Worm (Caenorhabditis elegans) whole organism, L1 larva: ENCODE data around the gene C14B9.8.

ENCODE experiments used
- C34B4.2 ChIP-seq: sonication (generic microtip); optimal IDR thresholded peaks from 2 replicates; lab custom pipeline; 2017; ENCODE audit warnings: mild to moderate bottlenecking, missing genetic modification characterization, missing compliant biosample characterization
- Y116A8C.19 ChIP-seq: sonication (generic microtip); optimal IDR thresholded peaks from 2 replicates; lab custom pipeline; 2016; ENCODE audit warnings: missing compliant biosample characterization, missing genetic modification characterization, borderline replicate concordance
- aha-1 ChIP-seq: fragments of 150-350 bp; optimal IDR thresholded peaks from 2 replicates; lab custom pipeline; 2014; ENCODE audit warnings: missing biosample characterization, missing genetic modification characterization
- alr-1 ChIP-seq: fragments of 200-800 bp; sonication (Bioruptor generic); optimal IDR thresholded peaks from 2 replicates; lab custom pipeline; 2018; ENCODE audit warnings: borderline replicate concordance, mild to moderate bottlenecking, missing genetic modification characterization, missing compliant biosample characterization
- aly-2 ChIP-seq: fragments of 150-350 bp; optimal IDR thresholded peaks from 2 replicates; lab custom pipeline; 2014; ENCODE audit warnings: missing biosample characterization, missing genetic modification characterization
- ceh-63 ChIP-seq: fragments of 200-800 bp; sonication (Bioruptor generic); optimal IDR thresholded peaks from 2 replicates; lab custom pipeline; 2018; ENCODE audit warnings: mild to moderate bottlenecking, missing genetic modification characterization, missing compliant biosample characterization
- ceh-8 ChIP-seq: fragments of 200-800 bp; sonication (Bioruptor generic); optimal IDR thresholded peaks from 2 replicates; lab custom pipeline; 2018; ENCODE audit warnings: mild to moderate bottlenecking, missing genetic modification characterization, moderate library complexity, missing compliant biosample characterization
- ceh-90 ChIP-seq: sonication (generic microtip); optimal IDR thresholded peaks from 2 replicates; lab custom pipeline; 2016; ENCODE audit warnings: missing genetic modification characterization, missing compliant biosample characterization
- ces-1 ChIP-seq: fragments of 150-350 bp; optimal IDR thresholded peaks from 2 replicates; lab custom pipeline; 2014; ENCODE audit warnings: missing biosample characterization, missing genetic modification reagents, missing genetic modification characterization
- dpl-1 ChIP-seq, 3 experiments: fragments of 150-350 bp in 2 of 3; sonication (generic microtip) in 1 of 3; optimal IDR thresholded peaks; 2 replicates each; lab custom pipeline; 2014 to 2017; ENCODE audit warnings: missing biosample characterization in 3 of 3, missing genetic modification characterization in 3 of 3, missing genetic modification reagents in 3 of 3
- efl-3 ChIP-seq: fragments of 200-800 bp; sonication (Bioruptor generic); optimal IDR thresholded peaks from 2 replicates; lab custom pipeline; 2018; ENCODE audit warnings: mild to moderate bottlenecking, missing genetic modification characterization, missing compliant biosample characterization
- egl-13 ChIP-seq: sonication (generic microtip); optimal IDR thresholded peaks from 2 replicates; lab custom pipeline; 2016; ENCODE audit warnings: missing genotype, missing genetic modification reagents, missing genetic modification characterization, missing compliant biosample characterization
- elt-2 ChIP-seq: sonication (generic microtip); optimal IDR thresholded peaks from 2 replicates; lab custom pipeline; 2016; ENCODE audit warnings: missing genetic modification characterization, mild to moderate bottlenecking, inconsistent platforms, missing compliant biosample characterization, missing genetic modification reagents
- elt-3 ChIP-seq, 6 experiments: fragments of 150-350 bp in 1 of 6; sonication (generic microtip); optimal IDR thresholded peaks; 2 replicates each; lab custom pipeline; 2017 to 2018; ENCODE audit warnings: missing biosample characterization in 6 of 6, missing genetic modification characterization in 6 of 6, inconsistent platforms in 1 of 6
- fkh-4 ChIP-seq: sonication (generic microtip); optimal IDR thresholded peaks from 2 replicates; lab custom pipeline; 2016; ENCODE audit warnings: missing compliant biosample characterization, missing genetic modification characterization, borderline replicate concordance
- fos-1 ChIP-seq: fragments of 150-350 bp; optimal IDR thresholded peaks from 2 replicates; lab custom pipeline; 2014; ENCODE audit warnings: missing biosample characterization, missing genetic modification characterization
- grh-1 ChIP-seq: fragments of 200-800 bp; sonication (Bioruptor generic); IDR thresholded peaks from 2 replicates; pipeline ENCODE4 v1.3.6; 2022; ENCODE audit warnings: missing genetic modification reagents, missing genetic modification characterization, missing compliant biosample characterization
- irx-1 ChIP-seq: sonication (generic microtip); optimal IDR thresholded peaks from 2 replicates; lab custom pipeline; 2016; ENCODE audit warnings: missing genetic modification characterization, missing compliant biosample characterization
- isw-1 ChIP-seq: fragments of 200-800 bp; sonication (Bioruptor generic); IDR thresholded peaks from 2 replicates; pipeline ENCODE4 v1.3.6; 2022; ENCODE audit warnings: missing genetic modification characterization, missing compliant biosample characterization
- jun-1 ChIP-seq: fragments of 150-350 bp; optimal IDR thresholded peaks from 2 replicates; lab custom pipeline; 2014; ENCODE audit warnings: missing biosample characterization, missing genetic modification reagents, missing genetic modification characterization
- lin-13 ChIP-seq: fragments of 150-350 bp; optimal IDR thresholded peaks from 2 replicates; lab custom pipeline; 2014; ENCODE audit warnings: missing biosample characterization, missing genetic modification reagents, missing genetic modification characterization
- lin-14 ChIP-seq: fragments of 200-800 bp; sonication (Bioruptor generic); optimal IDR thresholded peaks from 2 replicates; lab custom pipeline; 2018; ENCODE audit warnings: mild to moderate bottlenecking, missing genetic modification characterization, moderate library complexity, missing compliant biosample characterization
- lin-35 ChIP-seq, 2 experiments: fragments of 150-350 bp; optimal IDR thresholded peaks; 2 replicates each; lab custom pipeline; 2014; ENCODE audit warnings: missing biosample characterization in 2 of 2, missing genetic modification characterization in 2 of 2, missing genetic modification reagents in 2 of 2
- lin-39 ChIP-seq: fragments of 150-350 bp; optimal IDR thresholded peaks from 2 replicates; lab custom pipeline; 2014; ENCODE audit warnings: missing biosample characterization, missing genetic modification reagents, missing genetic modification characterization
- lir-3 ChIP-seq: sonication (generic microtip); optimal IDR thresholded peaks from 2 replicates; lab custom pipeline; 2016; ENCODE audit warnings: mild to moderate bottlenecking, missing genetic modification characterization, moderate library complexity, missing compliant biosample characterization; ENCODE audit not compliant: poor library complexity
- mdl-1 ChIP-seq, 2 experiments: fragments of 150-350 bp; optimal IDR thresholded peaks; 2 replicates each; lab custom pipeline; 2014 to 2017; ENCODE audit warnings: missing biosample characterization in 2 of 2, missing genetic modification characterization in 2 of 2, inconsistent platforms in 1 of 2
- mef-2 ChIP-seq: fragments of 150-350 bp; optimal IDR thresholded peaks from 2 replicates; lab custom pipeline; 2014; ENCODE audit warnings: missing biosample characterization, missing genetic modification characterization
- mep-1 ChIP-seq: fragments of 150-350 bp; optimal IDR thresholded peaks from 2 replicates; lab custom pipeline; 2014; ENCODE audit warnings: missing biosample characterization, missing genetic modification characterization
- nhr-11 ChIP-seq: fragments of 150-350 bp; optimal IDR thresholded peaks from 2 replicates; lab custom pipeline; 2014; ENCODE audit warnings: missing biosample characterization, missing genetic modification characterization
- nhr-12 ChIP-seq: sonication (generic microtip); optimal IDR thresholded peaks from 2 replicates; lab custom pipeline; 2017; ENCODE audit warnings: missing biosample characterization, missing genetic modification characterization
- nhr-19 ChIP-seq: fragments of 200-800 bp; sonication (Bioruptor generic); conservative IDR thresholded peaks from 2 replicates; pipeline ENCODE4 v1.3.6; 2022; ENCODE audit warnings: missing genetic modification characterization, missing compliant biosample characterization
- nhr-237 ChIP-seq: fragments of 150-350 bp; optimal IDR thresholded peaks from 2 replicates; lab custom pipeline; 2014; ENCODE audit warnings: missing biosample characterization, missing genetic modification characterization
- nhr-47 ChIP-seq: sonication (generic microtip); optimal IDR thresholded peaks from 2 replicates; lab custom pipeline; 2016; ENCODE audit warnings: mild to moderate bottlenecking, missing genetic modification characterization, moderate library complexity, missing compliant biosample characterization
- nhr-71 ChIP-seq: sonication (generic microtip); optimal IDR thresholded peaks from 2 replicates; lab custom pipeline; 2016; ENCODE audit warnings: mild to moderate bottlenecking, missing genetic modification characterization, moderate library complexity, missing compliant biosample characterization
- nhr-76 ChIP-seq: sonication (generic microtip); optimal IDR thresholded peaks from 2 replicates; lab custom pipeline; 2017; ENCODE audit warnings: missing biosample characterization, missing genetic modification characterization
- nhr-77 ChIP-seq: fragments of 150-350 bp; optimal IDR thresholded peaks from 2 replicates; lab custom pipeline; 2014; ENCODE audit warnings: missing biosample characterization, missing genetic modification characterization
- nhr-84 ChIP-seq: sonication (generic microtip); optimal IDR thresholded peaks from 2 replicates; lab custom pipeline; 2017; ENCODE audit warnings: missing biosample characterization, missing genetic modification characterization
- pag-3 ChIP-seq: sonication (generic microtip); optimal IDR thresholded peaks from 2 replicates; lab custom pipeline; 2017; ENCODE audit warnings: missing genetic modification characterization, mild to moderate bottlenecking, missing compliant biosample characterization, antibody characterized with exemption, borderline replicate concordance; ENCODE audit not compliant: insufficient read depth
- pax-3 ChIP-seq: fragments of 200-800 bp; sonication (Bioruptor generic); optimal IDR thresholded peaks from 2 replicates; lab custom pipeline; 2018; ENCODE audit warnings: mild to moderate bottlenecking, missing genetic modification characterization, moderate library complexity, missing compliant biosample characterization
- pqm-1 ChIP-seq: sonication (generic microtip); optimal IDR thresholded peaks from 3 replicates; lab custom pipeline; 2017; ENCODE audit warnings: missing biosample characterization, missing genetic modification characterization
- rnt-1 ChIP-seq: sonication (generic microtip); optimal IDR thresholded peaks from 2 replicates; lab custom pipeline; 2016; ENCODE audit warnings: mild to moderate bottlenecking, missing genetic modification characterization, moderate library complexity, missing compliant biosample characterization
- snpc-4 ChIP-seq: fragments of 150-350 bp; optimal IDR thresholded peaks from 2 replicates; lab custom pipeline; 2014; ENCODE audit warnings: missing biosample characterization, missing genetic modification characterization
- snu-23 ChIP-seq: sonication (generic microtip); optimal IDR thresholded peaks from 2 replicates; lab custom pipeline; 2016; ENCODE audit warnings: missing genetic modification characterization, missing compliant biosample characterization
- sox-4 ChIP-seq: sonication (generic microtip); optimal IDR thresholded peaks from 2 replicates; lab custom pipeline; 2016; ENCODE audit warnings: missing genetic modification characterization, missing compliant biosample characterization
- sptf-1 ChIP-seq: fragments of 150-350 bp; optimal IDR thresholded peaks from 2 replicates; lab custom pipeline; 2014; ENCODE audit warnings: missing biosample characterization, missing genetic modification characterization
- sup-37 ChIP-seq: fragments of 200-800 bp; sonication (Bioruptor generic); optimal IDR thresholded peaks from 2 replicates; lab custom pipeline; 2018; ENCODE audit warnings: mild to moderate bottlenecking, missing genetic modification characterization, missing compliant biosample characterization
- swsn-7 ChIP-seq: sonication (generic microtip); optimal IDR thresholded peaks from 2 replicates; lab custom pipeline; 2016; ENCODE audit warnings: missing genetic modification characterization, missing compliant biosample characterization
- unc-30 ChIP-seq: sonication (generic microtip); optimal IDR thresholded peaks from 2 replicates; lab custom pipeline; 2017; ENCODE audit warnings: missing biosample characterization, missing genetic modification characterization
- unc-86 ChIP-seq: sonication (generic microtip); optimal IDR thresholded peaks from 2 replicates; lab custom pipeline; 2016; ENCODE audit warnings: missing genetic modification characterization, missing compliant biosample characterization
- unc-98 ChIP-seq: fragments of 200-800 bp; sonication (Bioruptor generic); IDR thresholded peaks from 2 replicates; pipeline ENCODE4 v1.3.6; 2022; ENCODE audit warnings: missing genetic modification characterization, missing compliant biosample characterization
- vab-15 ChIP-seq: sonication (generic microtip); optimal IDR thresholded peaks from 2 replicates; lab custom pipeline; 2017; ENCODE audit warnings: missing genotype, mild to moderate bottlenecking, missing genetic modification characterization, missing compliant biosample characterization
- xbp-1 ChIP-seq: sonication (generic microtip); optimal IDR thresholded peaks from 2 replicates; lab custom pipeline; 2016; ENCODE audit warnings: missing genetic modification characterization, missing compliant biosample characterization
- ztf-11 ChIP-seq, 2 experiments: sonication (generic microtip); optimal IDR thresholded peaks; 2 replicates each; lab custom pipeline; 2016 to 2017; ENCODE audit warnings: missing genetic modification characterization in 2 of 2, missing biosample characterization in 1 of 2, missing compliant biosample characterization in 1 of 2

C14B9.8 gene

DNA sequence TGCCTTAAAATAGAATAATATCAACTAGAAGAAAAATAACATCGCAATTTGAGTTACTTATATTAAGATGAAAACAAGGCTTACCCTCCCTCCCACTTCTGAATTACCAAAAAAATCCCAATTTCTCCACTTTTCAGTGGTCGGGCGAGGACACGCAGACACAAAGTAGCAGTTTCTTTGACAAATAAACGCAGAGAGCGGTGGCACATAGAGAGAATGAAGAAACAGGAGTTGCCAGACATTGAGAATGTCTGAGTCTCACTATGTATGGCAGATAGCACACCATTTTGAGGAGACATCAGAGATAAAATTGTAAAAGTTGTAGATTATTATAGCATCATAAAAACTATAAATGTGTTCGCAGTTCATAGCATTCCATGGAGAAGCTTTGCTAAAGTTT, 19.2 kb downstream of the C14B9.8 start:
- TF ChIP-seq nhr-19 (GFP tag; lab: Robert Waterston, UW) (peak; percentile 45), sup-37 (no peak), isw-1 (GFP tag; lab: Robert Waterston, UW) (peak; percentile 26; the same call in 1 of the 2 replicates), nhr-12 (tag; lab: Kevin White, UChicago) (no peak), nhr-84 (no peak), aha-1 (tag; lab: Kevin White, UChicago) (no peak), sptf-1 (tag; lab: Kevin White, UChicago) (no peak), aly-2 (tag; lab: Kevin White, UChicago) (no peak), ces-1 (GFP tag; lab: Kevin White, UChicago) (no peak), swsn-7 (tag; lab: Kevin White, UChicago) (peak; percentile 77), mep-1 (peak; percentile 78), unc-86 (tag; lab: Kevin White, UChicago) (peak; percentile 46), nhr-71 (tag; lab: Kevin White, UChicago) (peak; percentile 80), elt-2 (peak; percentile 22), Y116A8C.19 (no peak), lin-39 (tag; lab: Kevin White, UChicago) (no peak), lin-13 (peak; percentile 57), fkh-4 (tag; lab: Kevin White, UChicago) (no peak), pag-3 (tag; lab: Kevin White, UChicago) (no peak), rnt-1 (tag; lab: Kevin White, UChicago) (peak; percentile 71), nhr-237 (tag; lab: Kevin White, UChicago) (peak; percentile 52), fos-1 (peak; percentile 56), efl-3 (GFP tag; lab: Kevin White, UChicago) (no peak), nhr-11 (tag; lab: Kevin White, UChicago) (peak; percentile 41), lir-3 (tag; lab: Kevin White, UChicago) (peak; percentile 58), elt-3 (tag; optimal IDR thresholded peaks at IDR 0.05; lab: Kevin White, UChicago) (peak in 1 of 6 experiments; percentile 30), unc-98 (GFP tag; lab: Robert Waterston, UW) (no peak), pax-3 (tag; lab: Kevin White, UChicago) (no peak), snu-23 (GFP tag; lab: Kevin White, UChicago) (peak; percentile 77), snpc-4 (tag; lab: Kevin White, UChicago) (no peak), mef-2 (tag; lab: Kevin White, UChicago) (no peak), jun-1 (tag; lab: Kevin White, UChicago) (peak; percentile 65), egl-13 (tag; lab: Kevin White, UChicago) (no peak), dpl-1 (GFP tag; optimal IDR thresholded peaks at IDR 0.05; lab: Kevin White, UChicago) (peak in 2 of 3 experiments; percentile 33 to 36), ceh-63 (no peak), grh-1 (GFP tag; lab: Robert Waterston, UW) (no peak), vab-15 (no peak), C34B4.2 (no peak), irx-1 (tag; lab: Kevin White, UChicago) (peak; percentile 16), ceh-8 (no peak), nhr-77 (peak; percentile 48), ztf-11 (tag; optimal IDR thresholded peaks at IDR 0.05; lab: Kevin White, UChicago) (no peak), ceh-90 (tag; lab: Kevin White, UChicago) (no peak), xbp-1 (tag; lab: Kevin White, UChicago) (peak; percentile 56), pqm-1 (tag; lab: Kevin White, UChicago) (no peak), alr-1 (tag; lab: Kevin White, UChicago) (no peak), lin-35 (GFP tag; optimal IDR thresholded peaks at IDR 0.05; lab: Kevin White, UChicago) (peak; percentile 32 to 54), sox-4 (no peak), lin-14 (peak; percentile 84), mdl-1 (tag; optimal IDR thresholded peaks at IDR 0.05; lab: Kevin White, UChicago) (peak in 1 of 2 experiments; percentile 46), nhr-47 (peak; percentile 67), nhr-76 (tag; lab: Kevin White, UChicago) (no peak), unc-30 (tag; lab: Kevin White, UChicago) (no peak)
